Worm (Caenorhabditis elegans) whole organism, L2 larva: ENCODE measurements around the gene flp-25.

Source experiments
- C34F6.9 ChIP-seq: fragments of 150-350 bp; optimal IDR thresholded peaks from 2 replicates; lab custom pipeline; 2014; ENCODE audit warnings: missing biosample characterization, missing genetic modification characterization
- F13H6.1 ChIP-seq: sonication (generic microtip); optimal IDR thresholded peaks from 2 replicates; lab custom pipeline; 2016; ENCODE audit warnings: missing genetic modification characterization, missing compliant biosample characterization
- R02D3.7 ChIP-seq: fragments of 150-350 bp; optimal IDR thresholded peaks from 2 replicates; lab custom pipeline; 2014; ENCODE audit warnings: missing biosample characterization, missing genetic modification characterization
- Y55F3AM.14 ChIP-seq: fragments of 200-800 bp; sonication (Bioruptor generic); optimal IDR thresholded peaks from 2 replicates; lab custom pipeline; 2018; ENCODE audit warnings: mild to moderate bottlenecking, missing genetic modification characterization, missing compliant biosample characterization
- ZK546.5 ChIP-seq: sonication (generic microtip); optimal IDR thresholded peaks from 2 replicates; lab custom pipeline; 2017; ENCODE audit warnings: missing biosample characterization, missing genetic modification characterization
- alr-1 ChIP-seq: fragments of 150-350 bp; optimal IDR thresholded peaks from 2 replicates; lab custom pipeline; 2014; ENCODE audit warnings: missing biosample characterization, missing genetic modification characterization
- aly-2 ChIP-seq: fragments of 150-350 bp; optimal IDR thresholded peaks from 2 replicates; lab custom pipeline; 2014; ENCODE audit warnings: missing biosample characterization, missing genetic modification characterization
- ama-1 ChIP-seq: fragments of 150-350 bp; optimal IDR thresholded peaks from 2 replicates; lab custom pipeline; 2018; ENCODE audit warnings: inconsistent platforms
- blmp-1 ChIP-seq: sonication (generic microtip); optimal IDR thresholded peaks from 2 replicates; lab custom pipeline; 2017; ENCODE audit warnings: missing genetic modification characterization, mild to moderate bottlenecking, missing compliant biosample characterization, antibody characterized with exemption, moderate library complexity; ENCODE audit not compliant: insufficient read depth
- ceh-16 ChIP-seq: fragments of 150-350 bp; optimal IDR thresholded peaks from 2 replicates; lab custom pipeline; 2014; ENCODE audit warnings: missing biosample characterization, missing genetic modification characterization
- ceh-82 ChIP-seq: fragments of 150-350 bp; optimal IDR thresholded peaks from 2 replicates; lab custom pipeline; 2014; ENCODE audit warnings: missing biosample characterization, missing genetic modification characterization
- egl-27 ChIP-seq: sonication (generic microtip); optimal IDR thresholded peaks from 3 replicates; lab custom pipeline; 2017; ENCODE audit warnings: missing biosample characterization, missing genetic modification reagents, missing genetic modification characterization
- elt-1 ChIP-seq: fragments of 150-350 bp; optimal IDR thresholded peaks from 2 replicates; lab custom pipeline; 2014; ENCODE audit warnings: missing biosample characterization, missing genetic modification characterization
- elt-3 ChIP-seq: sonication (generic microtip); optimal IDR thresholded peaks from 2 replicates; lab custom pipeline; 2017; ENCODE audit warnings: missing biosample characterization, missing genetic modification characterization
- gmeb-1 ChIP-seq: fragments of 150-350 bp; optimal IDR thresholded peaks from 2 replicates; lab custom pipeline; 2014; ENCODE audit warnings: missing biosample characterization, missing genetic modification characterization
- lin-11 ChIP-seq: fragments of 150-350 bp; sonication (generic microtip); optimal IDR thresholded peaks from 2 replicates; lab custom pipeline; 2014; ENCODE audit warnings: missing biosample characterization, missing genetic modification characterization, inconsistent platforms, mixed read lengths
- lin-13 ChIP-seq: fragments of 150-350 bp; optimal IDR thresholded peaks from 2 replicates; lab custom pipeline; 2014; ENCODE audit warnings: missing biosample characterization, missing genetic modification reagents, missing genetic modification characterization
- lin-39 ChIP-seq: fragments of 150-350 bp; optimal IDR thresholded peaks from 2 replicates; lab custom pipeline; 2014; ENCODE audit warnings: missing biosample characterization, missing genetic modification reagents, missing genetic modification characterization
- lsy-2 ChIP-seq, 2 experiments: fragments of 150-350 bp in 1 of 2; sonication (generic microtip) in 1 of 2; optimal IDR thresholded peaks; 2 replicates each; lab custom pipeline; 2014 to 2017; ENCODE audit warnings: missing biosample characterization in 2 of 2, missing genetic modification characterization in 2 of 2
- mbf-1 ChIP-seq: sonication (generic microtip); optimal IDR thresholded peaks from 2 replicates; lab custom pipeline; 2017; ENCODE audit warnings: missing biosample characterization, missing genetic modification characterization
- nhr-10 ChIP-seq: sonication (generic microtip); optimal IDR thresholded peaks from 2 replicates; lab custom pipeline; 2017; ENCODE audit warnings: missing biosample characterization, missing genetic modification characterization
- nhr-11 ChIP-seq: fragments of 150-350 bp; optimal IDR thresholded peaks from 2 replicates; lab custom pipeline; 2014; ENCODE audit warnings: missing biosample characterization, missing genetic modification characterization
- nhr-12 ChIP-seq: fragments of 150-350 bp; optimal IDR thresholded peaks from 2 replicates; lab custom pipeline; 2014; ENCODE audit warnings: missing biosample characterization, missing genetic modification characterization
- nhr-129 ChIP-seq: fragments of 150-350 bp; optimal IDR thresholded peaks from 2 replicates; lab custom pipeline; 2014; ENCODE audit warnings: missing biosample characterization, missing genetic modification characterization
- nhr-23 ChIP-seq: fragments of 150-350 bp; optimal IDR thresholded peaks from 2 replicates; lab custom pipeline; 2014; ENCODE audit warnings: missing biosample characterization, missing genetic modification reagents, missing genetic modification characterization
- nhr-25 ChIP-seq: fragments of 150-350 bp; sonication (generic microtip); optimal IDR thresholded peaks from 3 replicates; lab custom pipeline; 2014; ENCODE audit warnings: missing biosample characterization, missing genetic modification characterization
- nhr-6 ChIP-seq: fragments of 150-350 bp; optimal IDR thresholded peaks from 2 replicates; lab custom pipeline; 2014; ENCODE audit warnings: missing biosample characterization, missing genetic modification characterization
- peb-1 ChIP-seq: fragments of 150-350 bp; optimal IDR thresholded peaks from 2 replicates; lab custom pipeline; 2014; ENCODE audit warnings: missing biosample characterization, missing genetic modification characterization
- sem-4 ChIP-seq: fragments of 150-350 bp; optimal IDR thresholded peaks from 2 replicates; lab custom pipeline; 2014; ENCODE audit warnings: missing biosample characterization, missing genetic modification reagents, missing genetic modification characterization
- sma-3 ChIP-seq: sonication (generic microtip); optimal IDR thresholded peaks from 2 replicates; lab custom pipeline; 2016; ENCODE audit warnings: missing genetic modification reagents, missing genetic modification characterization, missing compliant biosample characterization
- sma-9 ChIP-seq, 2 experiments: fragments of 150-350 bp in 1 of 2; sonication (generic microtip) in 1 of 2; optimal IDR thresholded peaks; 2 replicates each; lab custom pipeline; 2014 to 2016; ENCODE audit warnings: missing genetic modification characterization in 2 of 2, mild to moderate bottlenecking in 1 of 2, missing biosample characterization in 1 of 2, missing compliant biosample characterization in 1 of 2, missing genetic modification reagents in 1 of 2, moderate library complexity in 1 of 2
- snpc-4 ChIP-seq: fragments of 150-350 bp; optimal IDR thresholded peaks from 2 replicates; lab custom pipeline; 2014; ENCODE audit warnings: missing biosample characterization, missing genetic modification characterization
- unc-55 ChIP-seq: fragments of 150-350 bp; sonication (generic microtip); optimal IDR thresholded peaks from 3 replicates; lab custom pipeline; 2014; ENCODE audit warnings: missing biosample characterization, missing genetic modification reagents, missing genetic modification characterization
- ztf-11 ChIP-seq: sonication (generic microtip); optimal IDR thresholded peaks from 2 replicates; lab custom pipeline; 2017; ENCODE audit warnings: missing biosample characterization, missing genetic modification characterization
- ztf-4 ChIP-seq: fragments of 150-350 bp; optimal IDR thresholded peaks from 2 replicates; lab custom pipeline; 2014; ENCODE audit warnings: missing biosample characterization, missing genetic modification characterization

flp-25 gene

DNA sequence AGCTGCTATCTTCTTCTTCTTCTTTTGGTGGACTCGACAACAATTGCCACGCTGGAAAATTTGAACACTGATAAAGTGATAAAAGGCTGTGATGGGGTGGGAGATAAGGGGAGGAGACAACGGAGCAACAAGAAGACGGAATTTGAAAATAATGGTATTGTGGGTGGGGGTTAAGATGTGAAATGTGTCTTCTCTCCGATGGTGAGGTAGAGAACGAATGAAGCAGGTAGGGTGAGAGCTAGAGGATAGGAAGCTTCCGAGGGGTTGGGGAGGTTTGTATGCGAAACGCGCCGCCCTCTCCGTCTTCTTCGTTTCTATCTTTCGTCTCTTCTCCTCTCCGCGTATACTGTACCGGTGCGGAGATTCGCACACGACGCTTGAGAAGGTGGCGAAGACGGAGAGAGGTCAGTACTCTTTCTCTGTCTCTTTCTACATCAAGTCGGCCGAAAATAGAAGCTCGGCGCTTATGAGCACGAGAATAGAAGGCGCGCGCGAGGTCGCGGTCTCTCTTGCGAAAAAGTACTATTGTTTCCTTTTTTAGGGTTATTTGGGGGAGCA, 5.8 kb upstream of the flp-25 start, which contains the start of gene chtb-1:
chtb-1 (minus strand) TSS at position 51 of the 558 bp plus-strand sequence.
- TF ChIP-seq F13H6.1 (tag; lab: Kevin White, UChicago): no peak
- no peak for TF ChIP-seq nhr-129 (tag; lab: Kevin White, UChicago)
- TF ChIP-seq nhr-11: no peak
- no peak for TF ChIP-seq elt-3 (tag; lab: Kevin White, UChicago)
- TF ChIP-seq peb-1 (tag; lab: Kevin White, UChicago): no peak
- TF ChIP-seq lin-39 (tag; lab: Kevin White, UChicago): no peak
- TF ChIP-seq lsy-2 (tag; optimal IDR thresholded peaks at IDR 0.05; lab: Kevin White, UChicago): no peak
- no peak for TF ChIP-seq aly-2
- TF ChIP-seq blmp-1 (tag; lab: Kevin White, UChicago): no peak
- TF ChIP-seq, all 48 proteins: peak for 0

DNA sequence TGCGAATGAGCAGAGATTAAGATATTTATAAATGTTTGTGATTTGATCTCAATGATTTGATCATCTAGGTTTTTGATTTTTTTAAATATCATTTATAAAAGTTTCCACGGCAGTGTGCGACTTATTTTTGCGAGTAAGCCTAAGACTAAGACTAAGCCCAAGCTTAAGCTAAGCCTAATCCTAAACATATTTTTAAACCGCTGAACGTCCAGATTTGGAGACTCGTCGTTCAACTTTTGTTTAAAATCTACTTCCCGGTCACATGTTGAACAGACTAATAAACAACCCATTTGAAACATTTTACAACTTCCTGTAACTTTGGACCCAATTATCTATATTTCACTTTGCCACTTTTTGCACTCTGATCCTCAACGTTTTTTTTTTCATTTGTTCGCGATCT, 2.3 kb upstream of the flp-25 start, which contains the start of gene K04H4.5:
K04H4.5 (plus strand) TSS at position 301 of the 400 bp plus-strand sequence.
- TF ChIP-seq sma-9 (GFP tag; optimal IDR thresholded peaks at IDR 0.05; lab: Kevin White, UChicago) (no peak), sma-9 (tag; optimal IDR thresholded peaks at IDR 0.05; lab: Kevin White, UChicago) (no peak), lin-11 (tag; lab: Kevin White, UChicago) (no peak), aly-2 (no peak), lin-13 (GFP tag; lab: Kevin White, UChicago) (no peak), nhr-25 (tag; lab: Kevin White, UChicago) (no peak), blmp-1 (tag; lab: Kevin White, UChicago) (no peak), sem-4 (tag; lab: Kevin White, UChicago) (no peak), ztf-11 (tag; lab: Kevin White, UChicago) (no peak), ZK546.5 (tag; lab: Kevin White, UChicago) (no peak), ama-1 (lab: Kevin White, UChicago) (no peak), C34F6.9 (tag; lab: Kevin White, UChicago) (no peak), snpc-4 (tag; lab: Kevin White, UChicago) (no peak)

DNA sequence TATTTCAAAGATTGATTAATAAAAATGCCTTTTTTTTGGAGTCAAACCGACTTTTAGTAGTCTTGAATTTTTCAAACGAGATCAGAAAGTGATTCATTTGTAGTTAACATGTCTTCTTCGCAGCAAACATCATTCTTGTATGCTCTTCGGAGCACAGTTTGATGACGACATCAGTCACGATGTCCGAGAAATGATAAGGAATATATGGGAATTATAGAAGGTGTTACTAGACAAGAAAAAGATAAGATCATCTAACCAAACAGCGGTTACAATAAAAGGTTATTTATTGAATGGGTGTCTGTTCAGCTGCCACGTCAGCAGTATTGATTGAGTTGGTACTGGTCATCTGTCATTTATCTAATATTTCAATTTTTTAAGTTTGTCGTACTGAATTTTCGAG, 5.0 kb downstream of the flp-25 start:
- no peak for TF ChIP-seq egl-27 (tag; lab: Kevin White, UChicago)
- no peak for TF ChIP-seq nhr-25 (tag; lab: Kevin White, UChicago)
- no peak for TF ChIP-seq lsy-2 (tag; optimal IDR thresholded peaks at IDR 0.05; lab: Kevin White, UChicago)
- no peak for TF ChIP-seq mbf-1 (tag; lab: Kevin White, UChicago)
- no peak for TF ChIP-seq ztf-11 (tag; lab: Kevin White, UChicago)
- no peak for TF ChIP-seq ztf-4
- TF ChIP-seq nhr-10: no peak
- TF ChIP-seq ceh-16 (tag; lab: Kevin White, UChicago): no peak
- no peak for TF ChIP-seq lin-11 (tag; lab: Kevin White, UChicago)
- no peak for TF ChIP-seq R02D3.7 (tag; lab: Kevin White, UChicago)
- TF ChIP-seq elt-3 (tag; lab: Kevin White, UChicago): no peak
- TF ChIP-seq lin-39 (tag; lab: Kevin White, UChicago): no peak
- TF ChIP-seq, all 48 proteins: peak for 0

DNA sequence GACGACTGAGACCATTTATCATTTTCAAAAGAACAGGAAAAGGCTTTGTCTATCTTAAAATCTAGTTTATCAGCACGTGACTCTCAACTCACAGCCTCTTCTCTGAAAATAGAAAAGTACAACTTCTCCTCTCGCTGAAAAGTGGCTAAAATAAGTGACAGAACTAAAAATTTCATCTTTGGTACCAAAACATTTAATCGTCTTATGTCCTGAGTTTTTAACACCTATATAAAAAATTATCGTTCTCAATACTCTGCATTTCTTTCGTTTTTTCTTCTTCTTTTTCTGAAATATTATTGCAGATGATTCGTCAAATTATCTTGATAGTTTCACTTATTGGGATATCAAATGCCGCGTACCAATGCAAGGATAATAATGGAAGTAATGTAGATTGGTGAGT, 5.6 kb downstream of the flp-25 start, which contains the start of gene crn-6:
crn-6 (plus strand) TSS at position 301 of the 400 bp plus-strand sequence.
- no peak for TF ChIP-seq sma-3
- TF ChIP-seq gmeb-1 (tag; lab: Kevin White, UChicago): no peak
- TF ChIP-seq unc-55 (GFP tag; lab: Kevin White, UChicago): no peak
- no peak for TF ChIP-seq ztf-4
- TF ChIP-seq R02D3.7 (tag; lab: Kevin White, UChicago): no peak
- no peak for TF ChIP-seq nhr-23 (tag; lab: Kevin White, UChicago)
- no peak for TF ChIP-seq lin-11 (tag; lab: Kevin White, UChicago)
- TF ChIP-seq nhr-6 (tag; lab: Kevin White, UChicago): no peak
- TF ChIP-seq lin-13 (GFP tag; lab: Kevin White, UChicago): no peak
- no peak for TF ChIP-seq Y55F3AM.14
- no peak for TF ChIP-seq ceh-82 (tag; lab: Kevin White, UChicago)
- no peak for TF ChIP-seq blmp-1 (tag; lab: Kevin White, UChicago)
- TF ChIP-seq elt-1 (tag; lab: Kevin White, UChicago): no peak
- no peak for TF ChIP-seq alr-1 (tag; lab: Kevin White, UChicago)
- TF ChIP-seq nhr-12: no peak
- TF ChIP-seq nhr-25 (tag; lab: Kevin White, UChicago): no peak
